Worm (Caenorhabditis elegans) whole organism, L2 larva: ENCODE measurements around the gene E04F6.10.

Experiments
- C34F6.9 ChIP-seq: fragments of 150-350 bp; optimal IDR thresholded peaks from 2 replicates; lab custom pipeline; 2014; ENCODE audit warnings: missing biosample characterization, missing genetic modification characterization
- F13H6.1 ChIP-seq: sonication (generic microtip); optimal IDR thresholded peaks from 2 replicates; lab custom pipeline; 2016; ENCODE audit warnings: missing genetic modification characterization, missing compliant biosample characterization
- R02D3.7 ChIP-seq: fragments of 150-350 bp; optimal IDR thresholded peaks from 2 replicates; lab custom pipeline; 2014; ENCODE audit warnings: missing biosample characterization, missing genetic modification characterization
- Y55F3AM.14 ChIP-seq: fragments of 200-800 bp; sonication (Bioruptor generic); optimal IDR thresholded peaks from 2 replicates; lab custom pipeline; 2018; ENCODE audit warnings: mild to moderate bottlenecking, missing genetic modification characterization, missing compliant biosample characterization
- alr-1 ChIP-seq: fragments of 150-350 bp; optimal IDR thresholded peaks from 2 replicates; lab custom pipeline; 2014; ENCODE audit warnings: missing biosample characterization, missing genetic modification characterization
- aly-2 ChIP-seq: fragments of 150-350 bp; optimal IDR thresholded peaks from 2 replicates; lab custom pipeline; 2014; ENCODE audit warnings: missing biosample characterization, missing genetic modification characterization
- ama-1 ChIP-seq: fragments of 150-350 bp; optimal IDR thresholded peaks from 2 replicates; lab custom pipeline; 2018; ENCODE audit warnings: inconsistent platforms
- blmp-1 ChIP-seq: sonication (generic microtip); optimal IDR thresholded peaks from 2 replicates; lab custom pipeline; 2017; ENCODE audit warnings: missing genetic modification characterization, mild to moderate bottlenecking, missing compliant biosample characterization, antibody characterized with exemption, moderate library complexity; ENCODE audit not compliant: insufficient read depth
- ceh-16 ChIP-seq: fragments of 150-350 bp; optimal IDR thresholded peaks from 2 replicates; lab custom pipeline; 2014; ENCODE audit warnings: missing biosample characterization, missing genetic modification characterization
- ceh-82 ChIP-seq: fragments of 150-350 bp; optimal IDR thresholded peaks from 2 replicates; lab custom pipeline; 2014; ENCODE audit warnings: missing biosample characterization, missing genetic modification characterization
- elt-1 ChIP-seq: fragments of 150-350 bp; optimal IDR thresholded peaks from 2 replicates; lab custom pipeline; 2014; ENCODE audit warnings: missing biosample characterization, missing genetic modification characterization
- gmeb-1 ChIP-seq: fragments of 150-350 bp; optimal IDR thresholded peaks from 2 replicates; lab custom pipeline; 2014; ENCODE audit warnings: missing biosample characterization, missing genetic modification characterization
- lin-13 ChIP-seq: fragments of 150-350 bp; optimal IDR thresholded peaks from 2 replicates; lab custom pipeline; 2014; ENCODE audit warnings: missing biosample characterization, missing genetic modification reagents, missing genetic modification characterization
- lin-39 ChIP-seq: fragments of 150-350 bp; optimal IDR thresholded peaks from 2 replicates; lab custom pipeline; 2014; ENCODE audit warnings: missing biosample characterization, missing genetic modification reagents, missing genetic modification characterization
- lsy-2 ChIP-seq, 2 experiments: fragments of 150-350 bp in 1 of 2; sonication (generic microtip) in 1 of 2; optimal IDR thresholded peaks; 2 replicates each; lab custom pipeline; 2014 to 2017; ENCODE audit warnings: missing biosample characterization in 2 of 2, missing genetic modification characterization in 2 of 2
- mab-5 ChIP-seq: fragments of 150-350 bp; optimal IDR thresholded peaks from 2 replicates; lab custom pipeline; 2014; ENCODE audit warnings: missing biosample characterization, missing genetic modification characterization
- mbf-1 ChIP-seq: sonication (generic microtip); optimal IDR thresholded peaks from 2 replicates; lab custom pipeline; 2017; ENCODE audit warnings: missing biosample characterization, missing genetic modification characterization
- mdl-1 ChIP-seq, 2 experiments: fragments of 150-350 bp in 1 of 2; sonication (generic microtip) in 1 of 2; optimal IDR thresholded peaks; 2 replicates each; lab custom pipeline; 2017; ENCODE audit warnings: missing biosample characterization in 2 of 2, missing genetic modification characterization in 2 of 2
- nhr-10 ChIP-seq: sonication (generic microtip); optimal IDR thresholded peaks from 2 replicates; lab custom pipeline; 2017; ENCODE audit warnings: missing biosample characterization, missing genetic modification characterization
- nhr-11 ChIP-seq: fragments of 150-350 bp; optimal IDR thresholded peaks from 2 replicates; lab custom pipeline; 2014; ENCODE audit warnings: missing biosample characterization, missing genetic modification characterization
- nhr-129 ChIP-seq: fragments of 150-350 bp; optimal IDR thresholded peaks from 2 replicates; lab custom pipeline; 2014; ENCODE audit warnings: missing biosample characterization, missing genetic modification characterization
- nhr-21 ChIP-seq: fragments of 150-350 bp; optimal IDR thresholded peaks from 2 replicates; lab custom pipeline; 2014; ENCODE audit warnings: missing biosample characterization, missing genetic modification characterization
- nhr-23 ChIP-seq: fragments of 150-350 bp; optimal IDR thresholded peaks from 2 replicates; lab custom pipeline; 2014; ENCODE audit warnings: missing biosample characterization, missing genetic modification reagents, missing genetic modification characterization
- nhr-237 ChIP-seq: fragments of 150-350 bp; optimal IDR thresholded peaks from 2 replicates; lab custom pipeline; 2014; ENCODE audit warnings: missing biosample characterization, missing genetic modification characterization
- nhr-25 ChIP-seq: fragments of 150-350 bp; sonication (generic microtip); optimal IDR thresholded peaks from 3 replicates; lab custom pipeline; 2014; ENCODE audit warnings: missing biosample characterization, missing genetic modification characterization
- nhr-6 ChIP-seq: fragments of 150-350 bp; optimal IDR thresholded peaks from 2 replicates; lab custom pipeline; 2014; ENCODE audit warnings: missing biosample characterization, missing genetic modification characterization
- sem-4 ChIP-seq: fragments of 150-350 bp; optimal IDR thresholded peaks from 2 replicates; lab custom pipeline; 2014; ENCODE audit warnings: missing biosample characterization, missing genetic modification reagents, missing genetic modification characterization
- skn-1 ChIP-seq: sonication (generic microtip); optimal IDR thresholded peaks from 2 replicates; lab custom pipeline; 2017; ENCODE audit warnings: missing biosample characterization, missing genetic modification characterization
- sma-3 ChIP-seq: sonication (generic microtip); optimal IDR thresholded peaks from 2 replicates; lab custom pipeline; 2016; ENCODE audit warnings: missing genetic modification reagents, missing genetic modification characterization, missing compliant biosample characterization
- sma-9 ChIP-seq, 2 experiments: fragments of 150-350 bp in 1 of 2; sonication (generic microtip) in 1 of 2; optimal IDR thresholded peaks; 2 replicates each; lab custom pipeline; 2014 to 2016; ENCODE audit warnings: missing genetic modification characterization in 2 of 2, mild to moderate bottlenecking in 1 of 2, missing biosample characterization in 1 of 2, missing compliant biosample characterization in 1 of 2, missing genetic modification reagents in 1 of 2, moderate library complexity in 1 of 2
- snpc-4 ChIP-seq: fragments of 150-350 bp; optimal IDR thresholded peaks from 2 replicates; lab custom pipeline; 2014; ENCODE audit warnings: missing biosample characterization, missing genetic modification characterization
- unc-39 ChIP-seq: fragments of 150-350 bp; optimal IDR thresholded peaks from 2 replicates; lab custom pipeline; 2014; ENCODE audit warnings: missing biosample characterization, missing genetic modification characterization
- unc-62 ChIP-seq: fragments of 150-350 bp; optimal IDR thresholded peaks from 2 replicates; lab custom pipeline; 2014; ENCODE audit warnings: missing biosample characterization, missing genetic modification reagents, missing genetic modification characterization
- zag-1 ChIP-seq: fragments of 150-350 bp; optimal IDR thresholded peaks from 2 replicates; lab custom pipeline; 2014; ENCODE audit warnings: missing biosample characterization, missing genetic modification characterization
- ztf-1 ChIP-seq: fragments of 200-800 bp; sonication (Bioruptor generic); conservative IDR thresholded peaks from 2 replicates; pipeline ENCODE4 v1.3.6; 2022; ENCODE audit warnings: missing genetic modification characterization, missing compliant biosample characterization
- ztf-11 ChIP-seq: sonication (generic microtip); optimal IDR thresholded peaks from 2 replicates; lab custom pipeline; 2017; ENCODE audit warnings: missing biosample characterization, missing genetic modification characterization

Gene E04F6.10

ce11 chrII:7224074-7224473 lies 7.1 kb upstream of the E04F6.10 start:
- TF ChIP-seq elt-1 (tag; lab: Kevin White, UChicago) (no peak), ceh-16 (tag; lab: Kevin White, UChicago) (no peak), Y55F3AM.14 (GFP tag; lab: Kevin White, UChicago) (no peak), zag-1 (tag; lab: Kevin White, UChicago) (no peak), F13H6.1 (no peak), sma-3 (no peak), nhr-6 (tag; lab: Kevin White, UChicago) (no peak)

- no peak for TF ChIP-seq unc-39 (tag; lab: Kevin White, UChicago)
- TF ChIP-seq sma-9 (GFP tag; optimal IDR thresholded peaks at IDR 0.05; lab: Kevin White, UChicago), result no peak
- no peak for TF ChIP-seq sma-9 (tag; optimal IDR thresholded peaks at IDR 0.05; lab: Kevin White, UChicago)
- TF ChIP-seq ztf-11, result no peak
- no peak for TF ChIP-seq lin-13 (GFP tag; lab: Kevin White, UChicago)
- TF ChIP-seq skn-1, result no peak
- TF ChIP-seq nhr-23 (tag; lab: Kevin White, UChicago), result no peak
- no peak for TF ChIP-seq nhr-11 (tag; lab: Kevin White, UChicago)
- no peak for TF ChIP-seq mab-5
- no peak for TF ChIP-seq ama-1 (lab: Kevin White, UChicago)
- TF ChIP-seq snpc-4 (tag; lab: Kevin White, UChicago), result no peak
- TF ChIP-seq nhr-237 (tag; lab: Kevin White, UChicago), result no peak
- no peak for TF ChIP-seq unc-62 (GFP tag; lab: Kevin White, UChicago)
- no peak for TF ChIP-seq alr-1 (tag; lab: Kevin White, UChicago)
- TF ChIP-seq blmp-1 (tag; lab: Kevin White, UChicago), result no peak
- no peak for TF ChIP-seq nhr-129 (tag; lab: Kevin White, UChicago)
- TF ChIP-seq mdl-1 (tag; optimal IDR thresholded peaks at IDR 0.05; lab: Kevin White, UChicago), result no peak
- TF ChIP-seq elt-1 (tag; lab: Kevin White, UChicago), result no peak
- no peak for TF ChIP-seq gmeb-1 (tag; lab: Kevin White, UChicago)
- no peak for TF ChIP-seq lin-39 (tag; lab: Kevin White, UChicago)
- TF ChIP-seq C34F6.9 (tag; lab: Kevin White, UChicago), result no peak
Measured at ce11 chrII:7212059-7212458, 4.9 kb downstream of the E04F6.10 start, which contains the start of gene E04F6.9. E04F6.9 (minus strand) TSS chrII:7212159.

ce11 chrII:7211280-7211679 lies 5.7 kb downstream of the E04F6.10 start, which contains the start of gene E04F6.8:
E04F6.8 (minus strand) TSS chrII:7211380.
- TF ChIP-seq lsy-2 (tag; optimal IDR thresholded peaks at IDR 0.05; lab: Kevin White, UChicago) (peak in 1 of 2 experiments; percentile 36), snpc-4 (tag; lab: Kevin White, UChicago) (no peak)

- TF ChIP-seq skn-1 (no peak), nhr-21 (tag; lab: Kevin White, UChicago) (no peak), ztf-1 (GFP tag; lab: Robert Waterston, UW) (no peak), sma-9 (GFP tag; optimal IDR thresholded peaks at IDR 0.05; lab: Kevin White, UChicago) (no peak), sma-9 (tag; optimal IDR thresholded peaks at IDR 0.05; lab: Kevin White, UChicago) (no peak), elt-1 (tag; lab: Kevin White, UChicago) (no peak), Y55F3AM.14 (GFP tag; lab: Kevin White, UChicago) (no peak), ceh-82 (no peak), aly-2 (tag; lab: Kevin White, UChicago) (no peak)
Measured at ce11 chrII:7210187-7210586, 6.8 kb downstream of the E04F6.10 start, which contains the start of gene E04F6.15. E04F6.15 (minus strand) TSS chrII:7210287.

- TF ChIP-seq mdl-1 (tag; optimal IDR thresholded peaks at IDR 0.05; lab: Kevin White, UChicago) (no peak), mbf-1 (tag; lab: Kevin White, UChicago) (no peak)
Measured at ce11 chrII:7208184-7208583, 8.8 kb downstream of the E04F6.10 start, which contains the start of gene dhs-7. dhs-7 (minus strand) TSS chrII:7208460.

ce11 chrII:7207649-7208048 lies 9.3 kb downstream of the E04F6.10 start:
- TF ChIP-seq zag-1 (tag; lab: Kevin White, UChicago), result no peak
- no peak for TF ChIP-seq nhr-10 (tag; lab: Kevin White, UChicago)
- no peak for TF ChIP-seq nhr-23 (tag; lab: Kevin White, UChicago)
- TF ChIP-seq aly-2 (tag; lab: Kevin White, UChicago), result no peak
- no peak for TF ChIP-seq sma-9 (GFP tag; optimal IDR thresholded peaks at IDR 0.05; lab: Kevin White, UChicago)
- TF ChIP-seq sma-9 (tag; optimal IDR thresholded peaks at IDR 0.05; lab: Kevin White, UChicago), result no peak
- TF ChIP-seq F13H6.1, result no peak
- no peak for TF ChIP-seq snpc-4 (tag; lab: Kevin White, UChicago)
- no peak for TF ChIP-seq elt-1 (tag; lab: Kevin White, UChicago)
- no peak for TF ChIP-seq lsy-2 (tag; optimal IDR thresholded peaks at IDR 0.05; lab: Kevin White, UChicago)
- TF ChIP-seq nhr-11 (tag; lab: Kevin White, UChicago), result no peak
- no peak for TF ChIP-seq sma-3
- TF ChIP-seq sem-4, result no peak
- TF ChIP-seq nhr-6 (tag; lab: Kevin White, UChicago), result no peak
- TF ChIP-seq mbf-1 (tag; lab: Kevin White, UChicago), result no peak
- no peak for TF ChIP-seq nhr-25 (tag; lab: Kevin White, UChicago)
- TF ChIP-seq lin-39 (tag; lab: Kevin White, UChicago), result no peak
- no peak for TF ChIP-seq R02D3.7 (tag; lab: Kevin White, UChicago)
